Worm (Caenorhabditis elegans) whole organism, mixed stage, embryonic: Measurements from ENCODE around the gene best-18.
A peak's percentile ranks its signal among the peaks of the same experiment; 100 is the strongest.
"Not testable (repeated sequence)": the region's sequence is repeated elsewhere in the genome, so short reads cannot be mapped to it uniquely, and the experiment has no call there.

Experiments used
- M03D4.4 ChIP-seq: sonication (generic microtip); optimal IDR thresholded peaks from 2 replicates; lab custom pipeline; 2017; ENCODE audit warnings: mild to moderate bottlenecking, missing genetic modification characterization, missing compliant biosample characterization
- bed-3 ChIP-seq: fragments of 200-800 bp; sonication (Bioruptor generic); optimal IDR thresholded peaks from 3 replicates; lab custom pipeline; 2018; ENCODE audit warnings: mild to moderate bottlenecking, missing genetic modification characterization, moderate library complexity, missing compliant biosample characterization
- blmp-1 ChIP-seq: fragments of 150-350 bp; optimal IDR thresholded peaks from 2 replicates; lab custom pipeline; 2014; ENCODE audit warnings: missing biosample characterization, missing genetic modification characterization
- ceh-39 ChIP-seq: fragments of 150-350 bp; optimal IDR thresholded peaks from 2 replicates; lab custom pipeline; 2014; ENCODE audit warnings: missing biosample characterization, missing genetic modification characterization
- ceh-43 ChIP-seq: fragments of 200-800 bp; sonication (Bioruptor generic); optimal IDR thresholded peaks from 2 replicates; lab custom pipeline; 2018; ENCODE audit warnings: mild to moderate bottlenecking, missing genetic modification characterization, moderate library complexity, missing compliant biosample characterization
- ceh-83 ChIP-seq: fragments of 200-800 bp; sonication (Bioruptor generic); optimal IDR thresholded peaks from 2 replicates; lab custom pipeline; 2018; ENCODE audit warnings: mild to moderate bottlenecking, missing genetic modification characterization, missing compliant biosample characterization
- ces-1 ChIP-seq: fragments of 150-350 bp; optimal IDR thresholded peaks from 2 replicates; lab custom pipeline; 2014; ENCODE audit warnings: missing biosample characterization, missing genetic modification reagents, missing genetic modification characterization
- cnd-1 ChIP-seq: fragments of 200-800 bp; sonication (Bioruptor generic); optimal IDR thresholded peaks from 2 replicates; lab custom pipeline; 2018; ENCODE audit warnings: mild to moderate bottlenecking, missing genetic modification characterization, missing compliant biosample characterization
- drap-1 ChIP-seq: fragments of 200-800 bp; sonication (Bioruptor generic); optimal IDR thresholded peaks from 3 replicates; lab custom pipeline; 2018; ENCODE audit warnings: mild to moderate bottlenecking, missing genetic modification characterization, missing compliant biosample characterization
- elt-1 ChIP-seq: sonication (generic microtip); optimal IDR thresholded peaks from 2 replicates; lab custom pipeline; 2017; ENCODE audit warnings: missing genetic modification characterization, mild to moderate bottlenecking, missing compliant biosample characterization, antibody characterized with exemption, moderate library complexity, borderline replicate concordance; ENCODE audit not compliant: insufficient read depth
- elt-3 ChIP-seq: fragments of 150-350 bp; optimal IDR thresholded peaks from 2 replicates; lab custom pipeline; 2014; ENCODE audit warnings: missing biosample characterization, missing genetic modification characterization
- flh-1 ChIP-seq: fragments of 200-800 bp; sonication (Bioruptor generic); optimal IDR thresholded peaks from 2 replicates; lab custom pipeline; 2018; ENCODE audit warnings: mild to moderate bottlenecking, missing genetic modification characterization, moderate library complexity, missing compliant biosample characterization
- ham-2 ChIP-seq: fragments of 200-800 bp; sonication (Bioruptor generic); optimal IDR thresholded peaks from 2 replicates; lab custom pipeline; 2018; ENCODE audit warnings: mild to moderate bottlenecking, missing genetic modification characterization, missing compliant biosample characterization
- hlh-1 ChIP-seq: fragments of 150-350 bp; optimal IDR thresholded peaks from 2 replicates; lab custom pipeline; 2014; ENCODE audit warnings: missing biosample characterization, missing genetic modification reagents, missing genetic modification characterization
- lin-13 ChIP-seq: fragments of 150-350 bp; optimal IDR thresholded peaks from 2 replicates; lab custom pipeline; 2014; ENCODE audit warnings: missing biosample characterization, missing genetic modification characterization
- lin-32 ChIP-seq: fragments of 200-800 bp; sonication (Bioruptor generic); optimal IDR thresholded peaks from 2 replicates; lab custom pipeline; 2018; ENCODE audit warnings: mild to moderate bottlenecking, missing genetic modification characterization, missing compliant biosample characterization
- lsy-2 ChIP-seq: fragments of 150-350 bp; optimal IDR thresholded peaks from 2 replicates; lab custom pipeline; 2014; ENCODE audit warnings: missing biosample characterization, missing genetic modification characterization
- mab-5 ChIP-seq: fragments of 150-350 bp; optimal IDR thresholded peaks from 2 replicates; lab custom pipeline; 2014; ENCODE audit warnings: missing biosample characterization, missing genetic modification characterization
- mep-1 ChIP-seq: fragments of 150-350 bp; optimal IDR thresholded peaks from 2 replicates; lab custom pipeline; 2017; ENCODE audit warnings: missing biosample characterization, missing genetic modification reagents, missing genetic modification characterization, inconsistent platforms
- mls-2 ChIP-seq: sonication (generic microtip); optimal IDR thresholded peaks from 2 replicates; lab custom pipeline; 2016; ENCODE audit warnings: mild to moderate bottlenecking, missing genetic modification characterization, moderate library complexity, missing compliant biosample characterization
- nhr-12 ChIP-seq: fragments of 150-350 bp; optimal IDR thresholded peaks from 2 replicates; lab custom pipeline; 2014; ENCODE audit warnings: missing biosample characterization, missing genetic modification characterization
- nhr-2 ChIP-seq: fragments of 150-350 bp; optimal IDR thresholded peaks from 2 replicates; lab custom pipeline; 2014; ENCODE audit warnings: missing biosample characterization, missing genetic modification characterization
- nhr-237 ChIP-seq: fragments of 150-350 bp; optimal IDR thresholded peaks from 2 replicates; lab custom pipeline; 2014; ENCODE audit warnings: missing biosample characterization, missing genetic modification characterization
- nhr-28 ChIP-seq: fragments of 150-350 bp; optimal IDR thresholded peaks from 2 replicates; lab custom pipeline; 2014; ENCODE audit warnings: missing biosample characterization, missing genetic modification characterization
- nhr-76 ChIP-seq: sonication (generic microtip); optimal IDR thresholded peaks from 2 replicates; lab custom pipeline; 2017; ENCODE audit warnings: missing biosample characterization, missing genetic modification characterization
- pha-4 ChIP-seq: fragments of 150-350 bp; optimal IDR thresholded peaks from 2 replicates; lab custom pipeline; 2018; ENCODE audit warnings: missing biosample characterization, missing genetic modification reagents, missing genetic modification characterization
- sem-2 ChIP-seq: fragments of 200-800 bp; sonication (Bioruptor generic); optimal IDR thresholded peaks from 2 replicates; lab custom pipeline; 2018; ENCODE audit warnings: mild to moderate bottlenecking, missing genetic modification characterization, missing compliant biosample characterization
- snpc-4 ChIP-seq: fragments of 150-350 bp; optimal IDR thresholded peaks from 2 replicates; lab custom pipeline; 2014; ENCODE audit warnings: missing biosample characterization, missing genetic modification characterization
- sptf-1 ChIP-seq: sonication (generic microtip); optimal IDR thresholded peaks from 2 replicates; lab custom pipeline; 2017; ENCODE audit warnings: mild to moderate bottlenecking, missing genetic modification characterization, moderate library complexity, missing compliant biosample characterization
- tbx-8 ChIP-seq: fragments of 200-800 bp; sonication (Bioruptor generic); optimal IDR thresholded peaks from 2 replicates; lab custom pipeline; 2018; ENCODE audit warnings: mild to moderate bottlenecking, missing genetic modification characterization, moderate library complexity, missing compliant biosample characterization
- unc-120 ChIP-seq: sonication (generic microtip); optimal IDR thresholded peaks from 2 replicates; lab custom pipeline; 2017; ENCODE audit warnings: missing genetic modification characterization, missing compliant biosample characterization; ENCODE audit not compliant: poor library complexity, severe bottlenecking
- unc-39 ChIP-seq: fragments of 150-350 bp; optimal IDR thresholded peaks from 2 replicates; lab custom pipeline; 2014; ENCODE audit warnings: missing biosample characterization, missing genetic modification characterization
- unc-62 ChIP-seq: fragments of 150-350 bp; optimal IDR thresholded peaks from 2 replicates; lab custom pipeline; 2014; ENCODE audit warnings: missing biosample characterization, missing genetic modification reagents, missing genetic modification characterization
- zip-8 ChIP-seq: fragments of 150-350 bp; optimal IDR thresholded peaks from 2 replicates; lab custom pipeline; 2014; ENCODE audit warnings: missing biosample characterization, missing genetic modification characterization
- ztf-11 ChIP-seq: fragments of 150-350 bp; optimal IDR thresholded peaks from 2 replicates; lab custom pipeline; 2014; ENCODE audit warnings: missing biosample characterization, missing genetic modification characterization

The best-18 gene

ce11 chrIII:10218587-10218986 is 6.4 kb downstream of the best-18 start, which contains the start of the genes rde-4 and cox-14:
rde-4 (minus strand) TSS chrIII:10218646.
cox-14 (plus strand) TSS chrIII:10218942.
- TF ChIP-seq mls-2 (no peak), lsy-2 (tag; lab: Kevin White, UChicago) (peak; percentile 99), ceh-43 (no peak), sptf-1 (tag; lab: Kevin White, UChicago) (no peak), blmp-1 (tag; lab: Kevin White, UChicago) (no peak), cnd-1 (tag; lab: Kevin White, UChicago) (no peak), ceh-83 (no peak), ces-1 (GFP tag; lab: Kevin White, UChicago) (peak; percentile 83), zip-8 (tag; lab: Kevin White, UChicago) (no peak), ztf-11 (tag; lab: Kevin White, UChicago) (no peak), tbx-8 (GFP tag; lab: Kevin White, UChicago) (no peak), nhr-76 (tag; lab: Kevin White, UChicago) (no peak), M03D4.4 (no peak), lin-32 (GFP tag; lab: Kevin White, UChicago) (no peak), elt-1 (no peak), unc-62 (GFP tag; lab: Kevin White, UChicago) (peak; percentile 3), flh-1 (GFP tag; lab: Kevin White, UChicago) (no peak), elt-3 (tag; lab: Kevin White, UChicago) (no peak), sem-2 (GFP tag; lab: Kevin White, UChicago) (no peak), nhr-12 (tag; lab: Kevin White, UChicago) (no peak), nhr-28 (tag; lab: Kevin White, UChicago) (no peak), unc-39 (no peak), mep-1 (tag; lab: Kevin White, UChicago) (peak; percentile 88), pha-4 (tag; lab: Kevin White, UChicago) (peak; percentile 49), snpc-4 (tag; lab: Kevin White, UChicago) (no peak), hlh-1 (tag; lab: Kevin White, UChicago) (peak; percentile 39), nhr-237 (tag; lab: Kevin White, UChicago) (peak; percentile 60), drap-1 (GFP tag; lab: Kevin White, UChicago) (no peak), nhr-2 (no peak), ham-2 (GFP tag; lab: Kevin White, UChicago) (no peak), mab-5 (tag; lab: Kevin White, UChicago) (no peak), ceh-39 (tag; lab: Kevin White, UChicago) (no peak), bed-3 (GFP tag; lab: Kevin White, UChicago) (no peak), unc-120 (tag; lab: Kevin White, UChicago) (peak; percentile 1), lin-13 (tag; lab: Kevin White, UChicago) (peak; percentile 63)

ce11 chrIII:10221860-10222259 is 9.7 kb downstream of the best-18 start, which contains the start of gene Y70G10A.4:
Y70G10A.4 (plus strand) TSS chrIII:10222160.
- not testable (repeated sequence) for TF ChIP-seq lsy-2 (tag; lab: Kevin White, UChicago); ceh-83; ztf-11 (tag; lab: Kevin White, UChicago)
- TF ChIP-seq, all 35 proteins: peak for 0; not testable (repeated sequence) for 35

ce11 chrIII:10231641-10232040 is 19.4 kb downstream of the best-18 start:
- TF ChIP-seq sptf-1 (tag; lab: Kevin White, UChicago) (no peak), nhr-2 (no peak), snpc-4 (tag; lab: Kevin White, UChicago) (no peak), elt-3 (tag; lab: Kevin White, UChicago) (no peak), zip-8 (tag; lab: Kevin White, UChicago) (no peak), nhr-76 (tag; lab: Kevin White, UChicago) (no peak), unc-62 (GFP tag; lab: Kevin White, UChicago) (no peak), nhr-28 (tag; lab: Kevin White, UChicago) (no peak), M03D4.4 (no peak), cnd-1 (tag; lab: Kevin White, UChicago) (no peak), lin-32 (GFP tag; lab: Kevin White, UChicago) (no peak), ceh-43 (no peak), blmp-1 (tag; lab: Kevin White, UChicago) (no peak), ztf-11 (tag; lab: Kevin White, UChicago) (no peak), unc-120 (tag; lab: Kevin White, UChicago) (no peak), pha-4 (tag; lab: Kevin White, UChicago) (no peak), mep-1 (tag; lab: Kevin White, UChicago) (no peak)
